Worm (Caenorhabditis elegans): ENCODE data around the gene Y43C5A.2.
A peak's percentile ranks its signal among the peaks of the same experiment; 100 is the strongest.

Y43C5A.2 gene

DNA sequence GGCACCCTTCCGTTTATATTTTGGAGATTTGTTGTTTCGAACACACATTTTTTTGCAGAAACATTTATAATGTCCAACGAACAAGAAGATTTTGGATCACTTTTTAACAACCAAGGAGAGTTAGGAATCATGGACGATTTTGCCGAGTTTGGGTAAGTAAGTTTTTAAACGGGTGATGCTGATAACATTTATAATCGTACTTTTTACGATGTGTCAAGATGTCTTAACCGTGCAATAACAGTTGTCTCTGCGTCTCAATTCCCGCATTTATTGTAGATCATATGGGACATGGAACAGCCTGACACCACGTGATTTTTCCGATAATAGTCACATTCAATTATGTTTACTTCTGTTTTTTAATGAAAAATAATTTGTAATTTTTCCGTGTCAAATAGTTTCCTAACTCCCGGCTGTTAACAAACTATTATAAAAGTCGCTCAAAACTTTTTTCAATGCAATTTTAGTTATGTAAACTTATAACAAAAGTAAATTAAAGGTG is 19.1 kb upstream of the Y43C5A.2 start, which contains the start of gene daf-14:
Gene daf-14 (plus strand): TSS at position 51 of the 499 bp plus-strand sequence.
- TF ChIP-seq tbx-2 (tag; optimal IDR thresholded peaks at IDR 0.05), result no peak
- peak; percentile 23 for TF ChIP-seq hlh-30 (tag; optimal IDR thresholded peaks at IDR 0.05; ENCODE audit: insufficient read depth)

DNA sequence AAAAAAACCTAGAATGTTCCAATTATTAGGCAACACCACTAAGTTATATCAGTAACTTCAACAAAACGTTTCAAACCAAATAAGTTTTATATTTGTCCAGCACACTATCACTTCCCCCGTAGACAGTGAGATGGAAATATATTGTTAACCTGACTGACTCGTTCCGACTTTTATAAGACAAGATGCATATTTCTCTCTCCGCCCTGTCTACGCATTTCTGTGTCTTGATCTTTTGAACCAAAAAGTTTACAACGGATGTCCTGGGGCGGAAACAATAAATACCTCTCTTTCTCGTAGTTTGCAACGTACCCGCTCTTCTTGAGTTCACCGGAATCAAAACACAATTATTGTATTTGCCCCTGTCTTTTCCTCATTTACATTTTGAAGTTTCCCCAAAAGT is 18.4 kb upstream of the Y43C5A.2 start:
- no peak for TF ChIP-seq ceh-18 (tag; optimal IDR thresholded peaks at IDR 0.05)
- TF ChIP-seq nfya-1 (tag; optimal IDR thresholded peaks at IDR 0.05), result no peak
- TF ChIP-seq mec-3 (tag; optimal IDR thresholded peaks at IDR 0.05; ENCODE audit: borderline replicate concordance), result no peak
- no peak for TF ChIP-seq dmd-4 (tag; optimal IDR thresholded peaks at IDR 0.05; ENCODE audit: borderline replicate concordance)
- no peak for TF ChIP-seq K09A11.1 (tag; optimal IDR thresholded peaks at IDR 0.05; ENCODE audit: insufficient read depth)
- TF ChIP-seq ceh-2 (tag; optimal IDR thresholded peaks at IDR 0.05), result no peak
- TF ChIP-seq hlh-30 (tag; optimal IDR thresholded peaks at IDR 0.05; ENCODE audit: insufficient read depth), result no peak
- no peak for TF ChIP-seq hlh-8 (tag; optimal IDR thresholded peaks at IDR 0.05)
- no peak for TF ChIP-seq fkh-6 (tag; optimal IDR thresholded peaks at IDR 0.05)
- no peak for TF ChIP-seq tbx-7 (tag; optimal IDR thresholded peaks at IDR 0.05)
- no peak for TF ChIP-seq pros-1 (tag; optimal IDR thresholded peaks at IDR 0.05)
- TF ChIP-seq ceh-48 (tag; optimal IDR thresholded peaks at IDR 0.05), result no peak
- no peak for TF ChIP-seq ttx-3 (tag; optimal IDR thresholded peaks at IDR 0.05)
- TF ChIP-seq gmeb-2 (tag; optimal IDR thresholded peaks at IDR 0.05), result no peak
- TF ChIP-seq unc-42 (tag; optimal IDR thresholded peaks at IDR 0.05), result no peak
- no peak for TF ChIP-seq T23F11.4 (GFP tag; optimal IDR thresholded peaks at IDR 0.05)

DNA sequence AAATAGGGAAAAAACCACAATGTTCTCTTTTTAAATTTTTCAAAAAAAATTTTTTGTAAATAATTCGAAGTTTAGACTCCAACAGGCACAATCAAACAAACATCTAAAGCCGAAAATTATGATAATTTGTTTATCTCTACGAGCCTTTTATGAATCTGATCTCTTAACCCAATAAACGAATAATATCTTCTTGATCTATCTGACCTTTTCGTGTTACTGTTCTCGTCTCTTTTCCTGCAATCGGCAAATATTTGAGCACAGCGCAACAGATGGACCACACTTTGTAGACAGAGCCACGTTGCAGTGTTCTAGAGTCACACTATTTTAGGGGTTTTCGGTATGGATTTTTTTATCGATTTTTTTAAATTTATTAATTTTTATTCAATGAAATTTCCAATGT is 17.9 kb upstream of the Y43C5A.2 start:
- no peak for TF ChIP-seq hlh-13 (GFP tag; optimal IDR thresholded peaks at IDR 0.05)

DNA sequence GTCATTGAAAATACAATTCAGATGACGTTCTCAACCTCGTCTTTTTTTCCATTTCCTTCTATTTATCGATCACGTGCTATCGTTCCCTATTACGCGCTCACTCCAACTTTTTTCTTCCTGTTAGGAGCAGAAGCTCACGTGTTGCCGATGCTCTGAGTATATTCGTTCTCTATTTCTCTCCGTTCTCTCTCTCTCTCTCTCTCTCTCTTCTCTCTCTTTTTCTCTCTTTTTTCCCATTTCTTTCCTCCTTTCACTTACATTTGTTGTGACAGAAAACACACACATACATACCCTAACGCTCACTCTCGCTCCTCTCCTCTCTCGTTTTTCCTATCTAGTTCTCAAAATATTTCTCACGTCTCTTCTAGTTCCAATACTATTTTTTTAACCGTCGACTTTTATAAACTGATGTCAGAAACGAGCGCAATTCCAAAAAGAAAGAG is 17.3 kb upstream of the Y43C5A.2 start:
- no peak for TF ChIP-seq pha-4 (tag; optimal IDR thresholded peaks at IDR 0.05)
- TF ChIP-seq eyg-1 (tag; optimal IDR thresholded peaks at IDR 0.05), result peak; percentile 17
- TF ChIP-seq F13H6.1 (tag; optimal IDR thresholded peaks at IDR 0.05), result peak; percentile 38
- TF ChIP-seq rnt-1 (tag; optimal IDR thresholded peaks at IDR 0.05), result no peak
- peak; percentile 64 for TF ChIP-seq nfya-1 (tag; optimal IDR thresholded peaks at IDR 0.05)
- no peak for TF ChIP-seq lin-11 (tag; optimal IDR thresholded peaks at IDR 0.05)
- TF ChIP-seq lim-6 (tag; optimal IDR thresholded peaks at IDR 0.05), result no peak
- no peak for TF ChIP-seq mec-3 (tag; optimal IDR thresholded peaks at IDR 0.05; ENCODE audit: borderline replicate concordance)
- TF ChIP-seq ceh-30 (tag; optimal IDR thresholded peaks at IDR 0.05), result no peak
- no peak for TF ChIP-seq ceh-22 (tag; optimal IDR thresholded peaks at IDR 0.05)
- TF ChIP-seq ets-4 (tag; optimal IDR thresholded peaks at IDR 0.05), result peak; percentile 20
- TF ChIP-seq nhr-11 (tag; optimal IDR thresholded peaks at IDR 0.05), result no peak
- TF ChIP-seq sdc-2 (tag; optimal IDR thresholded peaks at IDR 0.05), result no peak
- TF ChIP-seq ref-2 (tag; optimal IDR thresholded peaks at IDR 0.05), result peak; percentile 66
- no peak for TF ChIP-seq K02D7.2 (tag; optimal IDR thresholded peaks at IDR 0.05)
- peak; percentile 87 for TF ChIP-seq hlh-30 (tag; optimal IDR thresholded peaks at IDR 0.05; ENCODE audit: insufficient read depth)
- TF ChIP-seq ceh-6 (GFP tag; optimal IDR thresholded peaks at IDR 0.05), result no peak
- TF ChIP-seq ceh-31 (tag; optimal IDR thresholded peaks at IDR 0.05), result peak; percentile 61
- TF ChIP-seq pros-1 (tag; optimal IDR thresholded peaks at IDR 0.05), result peak; percentile 56
- TF ChIP-seq unc-42 (tag; optimal IDR thresholded peaks at IDR 0.05), result peak; percentile 77
- no peak for TF ChIP-seq dmd-4 (tag; optimal IDR thresholded peaks at IDR 0.05; ENCODE audit: borderline replicate concordance)
- no peak for TF ChIP-seq syd-9 (tag; optimal IDR thresholded peaks at IDR 0.05)
- TF ChIP-seq unc-55 (GFP tag; optimal IDR thresholded peaks at IDR 0.05), result peak; percentile 77
- peak; percentile 2 for TF ChIP-seq ceh-34 (tag; optimal IDR thresholded peaks at IDR 0.05)
- TF ChIP-seq tbx-2 (tag; optimal IDR thresholded peaks at IDR 0.05), result peak; percentile 46
- no peak for TF ChIP-seq ceh-19 (GFP tag; optimal IDR thresholded peaks at IDR 0.05)
- peak; percentile 87 for TF ChIP-seq ceh-18 (tag; optimal IDR thresholded peaks at IDR 0.05)
- peak; percentile 44 for TF ChIP-seq C08G9.2 (tag; optimal IDR thresholded peaks at IDR 0.05)
- TF ChIP-seq pqm-1 (tag; optimal IDR thresholded peaks at IDR 0.05), result peak; percentile 25
- peak; percentile 5 for TF ChIP-seq pag-3 (tag; optimal IDR thresholded peaks at IDR 0.05; ENCODE audit: borderline replicate concordance)
